Fruit fly (Drosophila melanogaster) whole organism, embryonic: ENCODE measurements around the gene CG10347.

Experiments
- Awh ChIP-seq: fragments of 200-800 bp; sonication (Bioruptor generic); IDR thresholded peaks from 2 replicates; pipeline ENCODE4, ENCODE4 v1.3.6; 2022; ENCODE audit warnings: missing biosample characterization, missing genetic modification characterization
- BEAF-32 ChIP-seq: fragments of 200-800 bp; sonication (Bioruptor generic); optimal IDR thresholded peaks from 3 replicates; lab custom pipeline; 2017; ENCODE audit warnings: missing biosample characterization, missing genetic modification characterization, mild to moderate bottlenecking, moderate library complexity, missing genetic modification reagents
- CG10654 ChIP-seq: fragments of 200-800 bp; sonication (Bioruptor generic); optimal IDR thresholded peaks from 2 replicates; lab custom pipeline; 2016; ENCODE audit warnings: missing biosample characterization, missing genetic modification characterization
- CG13123 ChIP-seq: fragments of 200-800 bp; sonication (Bioruptor generic); optimal IDR thresholded peaks from 2 replicates; lab custom pipeline; 2016; ENCODE audit warnings: missing biosample characterization, missing genetic modification characterization
- CG15269 ChIP-seq: fragments of 200-800 bp; sonication (Bioruptor generic); optimal IDR thresholded peaks from 2 replicates; lab custom pipeline; 2018; ENCODE audit warnings: missing biosample characterization, mild to moderate bottlenecking, missing genetic modification characterization, moderate library complexity
- CG16863 ChIP-seq: fragments of 200-800 bp; sonication (Bioruptor generic); optimal IDR thresholded peaks from 3 replicates; lab custom pipeline; 2016; ENCODE audit warnings: missing biosample characterization, missing genetic modification characterization
- CG17328 ChIP-seq: fragments of 200-800 bp; sonication (Bioruptor generic); IDR thresholded peaks from 2 replicates; pipeline ENCODE4 v1.3.6; 2022; ENCODE audit warnings: missing biosample characterization, missing genetic modification characterization
- CG18262 ChIP-seq: fragments of 200-800 bp; optimal IDR thresholded peaks from 3 replicates; lab custom pipeline; 2019; ENCODE audit warnings: missing biosample characterization, mild to moderate bottlenecking, missing genetic modification characterization, moderate library complexity
- CG2116 ChIP-seq: fragments of 200-800 bp; sonication (Bioruptor generic); optimal IDR thresholded peaks from 3 replicates; lab custom pipeline; 2018; ENCODE audit warnings: missing biosample characterization, mild to moderate bottlenecking, missing genetic modification characterization
- CG2875 ChIP-seq: fragments of 200-800 bp; sonication (Bioruptor generic); optimal IDR thresholded peaks from 2 replicates; lab custom pipeline; 2017; ENCODE audit warnings: missing biosample characterization, mild to moderate bottlenecking, missing genetic modification characterization, missing genetic modification reagents
- CG30431 ChIP-seq: fragments of 200-800 bp; sonication (Bioruptor generic); optimal IDR thresholded peaks from 2 replicates; lab custom pipeline; 2017; ENCODE audit warnings: missing biosample characterization, missing genetic modification characterization
- CG32532 ChIP-seq: fragments of 200-800 bp; sonication (Bioruptor generic); IDR thresholded peaks from 2 replicates; pipeline ENCODE4 v1.3.6; 2022; ENCODE audit warnings: missing biosample characterization, missing genetic modification characterization
- CG34224 ChIP-seq: fragments of 200-800 bp; sonication (Bioruptor generic); IDR thresholded peaks from 3 replicates; pipeline ENCODE4 v1.3.6; 2022; ENCODE audit warnings: missing biosample characterization, missing genetic modification characterization; ENCODE audit not compliant: partially characterized antibody
- CG7745 ChIP-seq: fragments of 200-800 bp; sonication (Bioruptor generic); optimal IDR thresholded peaks from 2 replicates; lab custom pipeline; 2018; ENCODE audit warnings: missing biosample characterization, mild to moderate bottlenecking, missing genetic modification characterization, moderate library complexity
- CG7928 ChIP-seq: fragments of 200-800 bp; sonication (Bioruptor generic); optimal IDR thresholded peaks from 2 replicates; lab custom pipeline; 2017; ENCODE audit warnings: missing biosample characterization, mild to moderate bottlenecking, missing genetic modification characterization
- CG8388 ChIP-seq: fragments of 200-800 bp; sonication (Bioruptor generic); optimal IDR thresholded peaks from 2 replicates; lab custom pipeline; 2019; ENCODE audit warnings: missing biosample characterization, mild to moderate bottlenecking, missing genetic modification characterization, moderate library complexity
- CG9437 ChIP-seq: fragments of 200-800 bp; sonication (Bioruptor generic); optimal IDR thresholded peaks from 2 replicates; lab custom pipeline; 2018; ENCODE audit warnings: missing biosample characterization, mild to moderate bottlenecking, missing genetic modification characterization
- Dek ChIP-seq: fragments of 200-800 bp; sonication (Bioruptor generic); optimal IDR thresholded peaks from 3 replicates; lab custom pipeline; 2019; ENCODE audit warnings: missing biosample characterization, mild to moderate bottlenecking, missing genetic modification characterization, moderate library complexity
- Doc3 ChIP-seq: fragments of 200-800 bp; sonication (Bioruptor generic); IDR thresholded peaks from 3 replicates; pipeline ENCODE4 v1.3.6; 2022; ENCODE audit warnings: missing biosample characterization, missing genetic modification characterization; ENCODE audit not compliant: partially characterized antibody
- Dref ChIP-seq: fragments of 200-800 bp; sonication (Bioruptor generic); IDR thresholded peaks from 2 replicates; pipeline ENCODE4 v1.3.6; 2022; ENCODE audit warnings: missing biosample characterization, missing genetic modification characterization
- E2f1 ChIP-seq: fragments of 200-800 bp; sonication (Bioruptor generic); IDR thresholded peaks from 2 replicates; pipeline ENCODE4 v1.3.6; 2022; ENCODE audit warnings: missing biosample characterization, missing genetic modification characterization
- Gug ChIP-seq: fragments of 200-800 bp; sonication (Bioruptor generic); IDR thresholded peaks from 4 replicates; pipeline ENCODE4 v1.3.6; 2022; ENCODE audit warnings: missing biosample characterization, missing genetic modification characterization
- Med ChIP-seq: fragments of 200-800 bp; sonication (Bioruptor generic); peaks from one replicate; lab custom pipeline; 2016; ENCODE audit warnings: missing biosample characterization, missing genetic modification characterization, mild to moderate bottlenecking, inconsistent platforms, moderate library complexity
- Myb ChIP-seq: fragments of 200-800 bp; sonication (Bioruptor generic); optimal IDR thresholded peaks from 2 replicates; lab custom pipeline; 2016; ENCODE audit warnings: missing biosample characterization, missing genetic modification characterization
- NC2β ChIP-seq: fragments of 200-800 bp; sonication (Bioruptor generic); optimal IDR thresholded peaks from 2 replicates; lab custom pipeline; 2016; ENCODE audit warnings: missing biosample characterization, missing genetic modification characterization
- Nf-YB ChIP-seq: fragments of 200-800 bp; sonication (Bioruptor generic); optimal IDR thresholded peaks from 3 replicates; lab custom pipeline; 2019; ENCODE audit warnings: missing biosample characterization, mild to moderate bottlenecking, missing genetic modification characterization, moderate library complexity
- Opbp ChIP-seq: fragments of 200-800 bp; sonication (Bioruptor generic); IDR thresholded peaks from 3 replicates; pipeline ENCODE4 v1.3.6; 2022; ENCODE audit warnings: missing biosample characterization, missing genetic modification characterization; ENCODE audit not compliant: partially characterized antibody
- Rfx ChIP-seq: fragments of 200-800 bp; sonication (Bioruptor generic); IDR thresholded peaks from 2 replicates; pipeline ENCODE4 v1.3.6; 2022; ENCODE audit warnings: missing biosample characterization, missing genetic modification characterization
- Sin3A ChIP-seq: fragments of >200 bp; optimal IDR thresholded peaks from 2 replicates; lab custom pipeline; 2018
- Ssrp ChIP-seq: fragments of 200-800 bp; sonication (Bioruptor generic); optimal IDR thresholded peaks from 2 replicates; lab custom pipeline; 2018; ENCODE audit warnings: missing biosample characterization, mild to moderate bottlenecking, missing genetic modification characterization, moderate library complexity
- Xbp1 ChIP-seq: fragments of 200-800 bp; sonication (Bioruptor generic); optimal IDR thresholded peaks from 3 replicates; lab custom pipeline; 2016; ENCODE audit warnings: missing biosample characterization, mild to moderate bottlenecking, missing genetic modification characterization
- ac ChIP-seq: fragments of 200-800 bp; sonication (Bioruptor generic); optimal IDR thresholded peaks from 3 replicates; lab custom pipeline; 2017; ENCODE audit warnings: missing biosample characterization, mild to moderate bottlenecking, missing genetic modification characterization
- ap ChIP-seq: fragments of 200-800 bp; sonication (Bioruptor generic); IDR thresholded peaks from 2 replicates; pipeline ENCODE4 v1.3.6; 2022; ENCODE audit warnings: missing biosample characterization, missing genetic modification characterization
- ara ChIP-seq: fragments of 200-800 bp; sonication (Bioruptor generic); IDR thresholded peaks from 2 replicates; pipeline ENCODE4 v1.3.6; 2022; ENCODE audit warnings: missing biosample characterization, missing genetic modification characterization
- bbx ChIP-seq: fragments of 200-800 bp; sonication (Bioruptor generic); IDR thresholded peaks from 2 replicates; pipeline ENCODE4 v1.3.6; 2022; ENCODE audit warnings: missing biosample characterization, missing genetic modification characterization; ENCODE audit not compliant: partially characterized antibody
- chn ChIP-seq: fragments of 200-800 bp; sonication (Bioruptor generic); optimal IDR thresholded peaks from 2 replicates; lab custom pipeline; 2016; ENCODE audit warnings: missing biosample characterization, missing genetic modification characterization
- en ChIP-seq: fragments of 200-800 bp; sonication (Bioruptor generic); optimal IDR thresholded peaks from 2 replicates; lab custom pipeline; 2016; ENCODE audit warnings: missing biosample characterization, missing genetic modification characterization
- gem ChIP-seq: fragments of 200-800 bp; sonication (Bioruptor generic); optimal IDR thresholded peaks from 2 replicates; lab custom pipeline; 2019; ENCODE audit warnings: missing biosample characterization, mild to moderate bottlenecking, missing genetic modification characterization, moderate library complexity
- grn ChIP-seq: fragments of 200-800 bp; sonication (Bioruptor generic); optimal IDR thresholded peaks from 3 replicates; lab custom pipeline; 2017; ENCODE audit warnings: missing biosample characterization, missing genetic modification characterization
- hb ChIP-seq: fragments of 200-800 bp; sonication (Bioruptor generic); IDR thresholded peaks from 3 replicates; pipeline ENCODE4 v1.3.6; 2022; ENCODE audit warnings: missing biosample characterization, missing genetic modification characterization; ENCODE audit not compliant: partially characterized antibody
- nerfin-2 ChIP-seq: fragments of 200-800 bp; sonication (Bioruptor generic); IDR thresholded peaks from 2 replicates; pipeline ENCODE4 v1.3.6; 2022; ENCODE audit warnings: missing biosample characterization, missing genetic modification characterization; ENCODE audit not compliant: partially characterized antibody
- nmo ChIP-seq: fragments of 200-800 bp; sonication (Bioruptor generic); optimal IDR thresholded peaks from 2 replicates; lab custom pipeline; 2018; ENCODE audit warnings: missing biosample characterization, mild to moderate bottlenecking, missing genetic modification characterization, moderate library complexity
- p53 ChIP-seq: fragments of 200-800 bp; sonication (Bioruptor generic); optimal IDR thresholded peaks from 2 replicates; lab custom pipeline; 2016; ENCODE audit warnings: missing biosample characterization, missing genetic modification characterization
- phol ChIP-seq: fragments of 200-800 bp; sonication (Bioruptor generic); optimal IDR thresholded peaks from 3 replicates; lab custom pipeline; 2018; ENCODE audit warnings: missing biosample characterization, mild to moderate bottlenecking, missing genetic modification characterization, moderate library complexity
- pzg ChIP-seq: fragments of 200-800 bp; sonication (Bioruptor generic); optimal IDR thresholded peaks from 3 replicates; lab custom pipeline; 2018; ENCODE audit warnings: missing biosample characterization, mild to moderate bottlenecking, missing genetic modification characterization, moderate library complexity
- ssp ChIP-seq: fragments of 200-800 bp; sonication (Bioruptor generic); IDR thresholded peaks from 2 replicates; pipeline ENCODE4 v1.3.6; 2022; ENCODE audit warnings: missing biosample characterization, missing genetic modification characterization
- stwl ChIP-seq: fragments of 200-800 bp; sonication (Bioruptor generic); optimal IDR thresholded peaks from 3 replicates; lab custom pipeline; 2018; ENCODE audit warnings: missing biosample characterization, mild to moderate bottlenecking, missing genetic modification characterization, moderate library complexity
- ttk ChIP-seq: fragments of 200-800 bp; sonication (Bioruptor generic); IDR thresholded peaks from 2 replicates; pipeline ENCODE4 v2.1.2; 2022; ENCODE audit warnings: missing biosample characterization, missing genetic modification characterization
- twi ChIP-seq: fragments of 200-800 bp; optimal IDR thresholded peaks from 2 replicates; lab custom pipeline; 2019; ENCODE audit warnings: missing biosample characterization, mild to moderate bottlenecking, missing genetic modification characterization, moderate library complexity
- unc-4 ChIP-seq: fragments of 200-800 bp; sonication (Bioruptor generic); IDR thresholded peaks from 2 replicates; pipeline ENCODE4 v1.3.6; 2022; ENCODE audit warnings: missing biosample characterization, missing genetic modification characterization; ENCODE audit not compliant: partially characterized antibody
- zfh2 ChIP-seq: fragments of 200-800 bp; sonication (Bioruptor generic); optimal IDR thresholded peaks from 2 replicates; lab custom pipeline; 2016; ENCODE audit warnings: missing biosample characterization, missing genetic modification characterization

CG10347 gene

DNA sequence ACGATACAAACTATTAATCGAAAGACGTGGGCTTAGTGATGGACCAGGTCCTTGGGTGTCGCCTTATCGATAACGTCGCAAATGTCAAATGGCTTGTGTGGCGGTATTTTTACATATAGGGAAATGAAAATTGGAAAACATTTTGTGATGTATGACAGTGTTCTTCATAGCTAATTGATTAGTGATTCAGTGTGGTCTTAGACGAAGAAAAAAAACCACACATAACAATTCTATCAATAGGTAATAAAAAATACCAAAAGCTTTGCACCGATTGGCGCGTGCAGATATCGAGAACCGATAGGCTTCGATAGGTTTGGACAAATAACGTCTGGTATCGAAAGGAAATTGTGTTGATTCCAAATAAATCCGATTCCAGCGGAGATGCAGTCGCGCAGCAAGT is 14.1 kb upstream of the CG10347 start, which contains the start of the genes Nrd1 and CG1847 (continued):
- TF ChIP-seq CG7928 (GFP tag; lab: Kevin White, UChicago) (no peak), Dek (tag; lab: Kevin White, UChicago) (no peak), Xbp1 (GFP tag; lab: Kevin White, UChicago) (no peak), NC2β (GFP tag; lab: Kevin White, UChicago) (no peak), nerfin-2 (peak; percentile 85), gem (tag; lab: Kevin White, UChicago) (no peak), zfh2 (GFP tag; lab: Kevin White, UChicago) (no peak), CG17328 (GFP tag; lab: Robert Waterston, UW) (no peak), CG2875 (no peak), CG9437 (peak; percentile 97), CG13123 (GFP tag; lab: Kevin White, UChicago) (no peak), Awh (GFP tag; lab: Robert Waterston, UW) (no peak), CG7745 (no peak), Gug (GFP tag; lab: Robert Waterston, UW) (no peak), Rfx (GFP tag; lab: Robert Waterston, UW) (no peak), CG32532 (GFP tag; lab: Robert Waterston, UW) (no peak), pzg (GFP tag; lab: Kevin White, UChicago) (peak; percentile 55), CG15269 (tag; lab: Kevin White, UChicago) (no peak), CG34224 (GFP tag; lab: Robert Waterston, UW) (peak; percentile 86), Doc3 (peak; percentile 64), stwl (tag; lab: Kevin White, UChicago) (peak; percentile 75), en (GFP tag; lab: Kevin White, UChicago) (no peak), hb (GFP tag; lab: Robert Waterston, UW) (peak; percentile 84; the same call in 2 of the 3 replicates), CG18262 (tag; lab: Kevin White, UChicago) (no peak), Myb (GFP tag; lab: Kevin White, UChicago) (peak; percentile 66), Med (GFP tag; lab: Kevin White, UChicago) (peak; percentile 55), BEAF-32 (GFP tag; lab: Kevin White, UChicago) (peak; percentile 72), CG8388 (GFP tag; lab: Kevin White, UChicago) (no peak), ac (GFP tag; lab: Kevin White, UChicago) (no peak), Dref (peak; percentile 72), ara (GFP tag; lab: Robert Waterston, UW) (no peak), ttk (GFP tag; lab: Robert Waterston, UW) (no peak), CG30431 (GFP tag; lab: Kevin White, UChicago) (no peak), chn (GFP tag; lab: Kevin White, UChicago) (no peak), Nf-YB (GFP tag; lab: Kevin White, UChicago) (no peak), unc-4 (peak; percentile 78), bbx (GFP tag; lab: Robert Waterston, UW) (peak; percentile 55), twi (tag; lab: Kevin White, UChicago) (no peak), grn (GFP tag; lab: Kevin White, UChicago) (no peak), CG10654 (GFP tag; lab: Kevin White, UChicago) (no peak), Ssrp (tag; lab: Kevin White, UChicago) (no peak), p53 (GFP tag; lab: Kevin White, UChicago) (no peak), phol (tag; lab: Kevin White, UChicago) (peak; percentile 10), E2f1 (GFP tag; lab: Robert Waterston, UW) (no peak), ap (GFP tag; lab: Robert Waterston, UW) (no peak), Opbp (GFP tag; lab: Robert Waterston, UW) (peak; percentile 53; the same call in 1 of the 3 replicates), nmo (GFP tag; lab: Kevin White, UChicago) (no peak), Sin3A (lab: Kevin White, UChicago) (peak; percentile 65), CG2116 (GFP tag; lab: Kevin White, UChicago) (peak; percentile 82), CG16863 (GFP tag; lab: Kevin White, UChicago) (no peak), ssp (GFP tag; lab: Robert Waterston, UW) (0 out of 2 replicates have a peak, but pooled peaks have one; percentile 20)
